Fruit fly (Drosophila melanogaster) whole organism, adult: ENCODE measurements around the gene Sfp33A4.

ENCODE experiments used
- CG11617 ChIP-seq: fragments of 200-800 bp; sonication (Bioruptor generic); optimal IDR thresholded peaks from 2 replicates; lab custom pipeline; 2017; ENCODE audit warnings: mild to moderate bottlenecking, missing biosample characterization, missing genetic modification reagents, missing genetic modification characterization
- CG12768 ChIP-seq: fragments of 200-800 bp; sonication (Bioruptor generic); optimal IDR thresholded peaks from 2 replicates; lab custom pipeline; 2017; ENCODE audit warnings: missing biosample characterization, missing genetic modification characterization, mild to moderate bottlenecking, moderate library complexity, missing genetic modification reagents
- CG14711 ChIP-seq: fragments of 200-800 bp; sonication (Bioruptor generic); optimal IDR thresholded peaks from 2 replicates; lab custom pipeline; 2018; ENCODE audit warnings: missing biosample characterization, mild to moderate bottlenecking, missing genetic modification characterization, moderate library complexity
- CG1620 ChIP-seq: fragments of 200-800 bp; sonication (Bioruptor generic); optimal IDR thresholded peaks from 2 replicates; lab custom pipeline; 2016; ENCODE audit warnings: missing biosample characterization, missing genetic modification characterization
- CG33017 ChIP-seq: fragments of 200-800 bp; sonication (Bioruptor generic); optimal IDR thresholded peaks from 2 replicates; lab custom pipeline; 2018; ENCODE audit warnings: missing biosample characterization, mild to moderate bottlenecking, missing genetic modification characterization, moderate library complexity
- CG5204 ChIP-seq: fragments of 200-800 bp; sonication (Bioruptor generic); optimal IDR thresholded peaks from 2 replicates; lab custom pipeline; 2016; ENCODE audit warnings: missing biosample characterization, missing genetic modification characterization
- CG7045 ChIP-seq: fragments of 200-800 bp; sonication (Bioruptor generic); optimal IDR thresholded peaks from 2 replicates; lab custom pipeline; 2017; ENCODE audit warnings: missing biosample characterization, mild to moderate bottlenecking, missing genetic modification characterization
- CG7101 ChIP-seq: fragments of 200-800 bp; sonication (Bioruptor generic); optimal IDR thresholded peaks from 2 replicates; lab custom pipeline; 2018; ENCODE audit warnings: missing biosample characterization, mild to moderate bottlenecking, missing genetic modification characterization, moderate library complexity
- Clk ChIP-seq: fragments of 200-800 bp; sonication (Bioruptor generic); optimal IDR thresholded peaks from 2 replicates; lab custom pipeline; 2017; ENCODE audit warnings: missing biosample characterization, missing genetic modification characterization
- Crg-1 ChIP-seq: fragments of 200-800 bp; sonication (Bioruptor generic); optimal IDR thresholded peaks from 2 replicates; lab custom pipeline; 2016; ENCODE audit warnings: missing biosample characterization, missing genetic modification characterization
- Hr96 ChIP-seq: fragments of 200-800 bp; sonication (Bioruptor generic); optimal IDR thresholded peaks from 2 replicates; lab custom pipeline; 2016; ENCODE audit warnings: missing biosample characterization, missing genetic modification characterization
- Mnt ChIP-seq: fragments of 200-800 bp; sonication (Bioruptor generic); optimal IDR thresholded peaks from 2 replicates; lab custom pipeline; 2016; ENCODE audit warnings: missing biosample characterization, mild to moderate bottlenecking, missing genetic modification characterization
- bab1 ChIP-seq: fragments of 200-800 bp; sonication (Bioruptor generic); optimal IDR thresholded peaks from 3 replicates; lab custom pipeline; 2019; ENCODE audit warnings: missing biosample characterization, mild to moderate bottlenecking, missing genetic modification characterization, moderate library complexity
- cic ChIP-seq: fragments of 200-800 bp; sonication (Bioruptor generic); optimal IDR thresholded peaks from 2 replicates; lab custom pipeline; 2017; ENCODE audit warnings: missing biosample characterization, mild to moderate bottlenecking, missing genetic modification characterization, moderate library complexity
- cnc ChIP-seq, 2 experiments: fragments of >200 bp; optimal IDR thresholded peaks; 2 replicates each; lab custom pipeline; 2017
- kay ChIP-seq: fragments of 200-800 bp; sonication (Bioruptor generic); peaks from one replicate; lab custom pipeline; 2016; ENCODE audit warnings: missing biosample characterization, missing genetic modification characterization, borderline replicate concordance
- ovo ChIP-seq: fragments of 200-800 bp; sonication (Bioruptor generic); optimal IDR thresholded peaks from 2 replicates; lab custom pipeline; 2016; ENCODE audit warnings: missing biosample characterization, missing genetic modification characterization
- pad ChIP-seq: fragments of 200-800 bp; sonication (Bioruptor generic); optimal IDR thresholded peaks from 3 replicates; lab custom pipeline; 2017; ENCODE audit warnings: missing biosample characterization, missing genetic modification characterization, mild to moderate bottlenecking, moderate library complexity, missing genetic modification reagents
- tj ChIP-seq: fragments of 200-800 bp; sonication (Bioruptor generic); optimal IDR thresholded peaks from 3 replicates; lab custom pipeline; 2017; ENCODE audit warnings: missing biosample characterization, mild to moderate bottlenecking, missing genetic modification characterization, moderate library complexity
- toe ChIP-seq: fragments of 200-800 bp; sonication (Bioruptor generic); optimal IDR thresholded peaks from 2 replicates; lab custom pipeline; 2016; ENCODE audit warnings: missing biosample characterization, missing genetic modification characterization

Gene Sfp33A4

DNA sequence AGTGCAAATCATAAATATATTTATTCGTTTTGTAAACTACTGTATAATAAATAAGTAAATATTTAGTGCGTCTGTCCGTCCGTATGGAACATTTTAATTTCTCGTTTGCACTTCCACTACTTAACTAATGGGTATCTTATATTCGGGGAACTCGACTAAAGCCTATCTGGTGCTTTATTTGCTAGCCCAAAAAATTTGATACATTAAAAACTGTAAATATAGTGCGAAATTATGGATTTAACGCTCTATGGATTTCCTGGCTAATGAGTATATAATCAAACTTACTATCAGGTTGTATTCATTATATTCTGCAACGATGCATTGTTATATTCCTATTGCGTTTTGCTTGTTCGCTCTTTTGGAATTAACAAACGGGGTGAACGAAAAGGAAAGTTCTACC lies at the start of gene Sfp33A4:
Gene Sfp33A4, plus strand, starts transcription at position 301 of the 400 bp plus-strand sequence.
- TF ChIP-seq CG11617 (GFP tag; lab: Kevin White, UChicago): no peak
- no peak for TF ChIP-seq CG14711 (tag; lab: Kevin White, UChicago)
- TF ChIP-seq tj (GFP tag; lab: Kevin White, UChicago): no peak
- TF ChIP-seq kay (GFP tag; lab: Kevin White, UChicago): no peak
- no peak for TF ChIP-seq bab1 (GFP tag; lab: Kevin White, UChicago)
- TF ChIP-seq cic (GFP tag; lab: Kevin White, UChicago): no peak
- no peak for TF ChIP-seq toe (GFP tag; lab: Kevin White, UChicago)

- TF ChIP-seq CG1620 (GFP tag; lab: Kevin White, UChicago) (no peak), cic (GFP tag; lab: Kevin White, UChicago) (no peak), tj (GFP tag; lab: Kevin White, UChicago) (no peak), Hr96 (GFP tag; lab: Kevin White, UChicago) (no peak), Clk (GFP tag; lab: Kevin White, UChicago) (no peak), bab1 (GFP tag; lab: Kevin White, UChicago) (no peak), CG12768 (no peak), CG7045 (no peak), pad (GFP tag; lab: Kevin White, UChicago) (no peak)
These were observed 49.0 kb upstream of the Sfp33A4 start, which contains the start of gene CG14931 for dm6 chr2L:11788034-11788433. TSS of gene CG14931 (plus strand) at chr2L:11788334.

DNA sequence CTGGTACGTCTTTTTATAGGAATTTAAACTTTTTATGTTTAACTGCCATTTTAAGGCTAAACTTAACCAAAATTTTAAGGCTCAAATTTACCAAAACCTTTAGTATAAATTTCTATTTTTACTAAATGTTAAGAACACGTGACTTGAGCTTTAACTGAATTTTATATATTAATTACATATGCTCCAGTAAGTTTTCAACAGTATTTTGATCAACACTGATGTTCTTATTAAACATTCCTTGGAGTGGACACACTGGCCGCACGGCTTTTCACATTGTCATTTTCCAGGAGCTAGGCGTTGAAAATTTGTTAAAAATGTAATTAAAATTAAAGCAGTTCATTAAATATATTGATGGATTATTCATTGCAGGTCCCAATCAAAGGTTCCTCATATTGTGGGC lies 47.4 kb upstream of the Sfp33A4 start, which contains the start of gene CG14932:
Gene CG14932, plus strand, starts transcription at position 230 of the 400 bp plus-strand sequence.
- TF ChIP-seq pad (GFP tag; lab: Kevin White, UChicago): no peak
- no peak for TF ChIP-seq cnc (optimal IDR thresholded peaks at IDR 0.05; lab: Kevin White, UChicago)
- no peak for TF ChIP-seq CG12768
- TF ChIP-seq CG7045: no peak
- no peak for TF ChIP-seq CG1620 (GFP tag; lab: Kevin White, UChicago)
- TF ChIP-seq CG33017 (tag; lab: Kevin White, UChicago): no peak
- TF ChIP-seq Crg-1 (GFP tag; lab: Kevin White, UChicago): no peak
- no peak for TF ChIP-seq CG5204 (GFP tag; lab: Kevin White, UChicago)
- TF ChIP-seq bab1 (GFP tag; lab: Kevin White, UChicago): no peak
- no peak for TF ChIP-seq CG7101
- no peak for TF ChIP-seq cic (GFP tag; lab: Kevin White, UChicago)
- no peak for TF ChIP-seq ovo (GFP tag; lab: Kevin White, UChicago)
- no peak for TF ChIP-seq toe (GFP tag; lab: Kevin White, UChicago)

DNA sequence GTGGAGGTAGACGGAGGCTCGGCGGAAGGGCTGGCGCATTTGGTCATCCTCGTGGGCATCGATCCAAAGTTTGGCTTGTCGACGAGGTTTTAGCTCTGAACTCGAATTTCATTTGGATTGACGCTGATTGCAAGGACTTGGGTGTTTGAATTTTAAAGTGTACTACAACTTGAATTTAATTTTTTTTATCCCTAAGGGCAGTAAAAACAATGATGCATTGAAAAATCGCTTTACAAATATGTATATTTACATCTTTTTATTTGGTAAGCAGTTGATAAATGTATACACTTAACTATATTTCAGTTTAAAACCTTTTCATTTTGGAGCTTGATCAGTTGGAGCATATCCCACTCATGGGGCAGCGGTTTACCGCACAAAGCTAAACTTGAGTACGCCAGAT lies 44.8 kb upstream of the Sfp33A4 start, which contains the start of gene Tsp33B:
Gene Tsp33B, minus strand, starts transcription at position 101 of the 400 bp plus-strand sequence.
- TF ChIP-seq CG33017 (tag; lab: Kevin White, UChicago) (no peak), pad (GFP tag; lab: Kevin White, UChicago) (no peak), kay (GFP tag; lab: Kevin White, UChicago) (no peak), tj (GFP tag; lab: Kevin White, UChicago) (no peak), toe (GFP tag; lab: Kevin White, UChicago) (no peak), cnc (optimal IDR thresholded peaks at IDR 0.05; lab: Kevin White, UChicago) (no peak), Hr96 (GFP tag; lab: Kevin White, UChicago) (no peak), bab1 (GFP tag; lab: Kevin White, UChicago) (no peak), cic (GFP tag; lab: Kevin White, UChicago) (no peak)

DNA sequence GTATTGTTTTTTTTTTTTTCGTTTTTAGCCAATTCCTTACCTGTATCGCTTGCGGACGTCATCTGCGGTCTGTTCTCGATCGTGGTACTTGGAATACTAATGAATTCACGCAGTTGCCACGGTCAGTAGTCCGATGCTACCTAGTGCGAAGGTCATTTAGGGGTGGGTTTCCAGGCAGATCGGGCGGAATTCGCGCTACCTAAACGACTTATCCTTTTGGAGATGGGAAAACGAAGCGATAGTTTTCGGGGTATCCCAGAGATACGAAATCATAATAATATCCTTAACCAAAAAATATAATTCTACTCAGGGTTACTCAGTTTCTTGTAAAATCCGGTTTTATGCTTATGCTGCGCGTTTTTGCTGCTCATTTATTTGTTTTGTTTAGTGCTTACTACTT lies 43.1 kb upstream of the Sfp33A4 start, which contains the start of gene CG14937:
Gene CG14937, minus strand, starts transcription at position 101 of the 400 bp plus-strand sequence.
- TF ChIP-seq CG33017 (tag; lab: Kevin White, UChicago): no peak
- TF ChIP-seq Mnt: no peak
- no peak for TF ChIP-seq cic (GFP tag; lab: Kevin White, UChicago)
- TF ChIP-seq ovo (GFP tag; lab: Kevin White, UChicago): no peak
- no peak for TF ChIP-seq cnc (optimal IDR thresholded peaks at IDR 0.05; lab: Kevin White, UChicago)
- TF ChIP-seq toe (GFP tag; lab: Kevin White, UChicago): no peak
- TF ChIP-seq CG14711 (tag; lab: Kevin White, UChicago): no peak
- no peak for TF ChIP-seq CG1620 (GFP tag; lab: Kevin White, UChicago)
- no peak for TF ChIP-seq bab1 (GFP tag; lab: Kevin White, UChicago)
- no peak for TF ChIP-seq Clk (GFP tag; lab: Kevin White, UChicago)
- TF ChIP-seq Hr96 (GFP tag; lab: Kevin White, UChicago): no peak

DNA sequence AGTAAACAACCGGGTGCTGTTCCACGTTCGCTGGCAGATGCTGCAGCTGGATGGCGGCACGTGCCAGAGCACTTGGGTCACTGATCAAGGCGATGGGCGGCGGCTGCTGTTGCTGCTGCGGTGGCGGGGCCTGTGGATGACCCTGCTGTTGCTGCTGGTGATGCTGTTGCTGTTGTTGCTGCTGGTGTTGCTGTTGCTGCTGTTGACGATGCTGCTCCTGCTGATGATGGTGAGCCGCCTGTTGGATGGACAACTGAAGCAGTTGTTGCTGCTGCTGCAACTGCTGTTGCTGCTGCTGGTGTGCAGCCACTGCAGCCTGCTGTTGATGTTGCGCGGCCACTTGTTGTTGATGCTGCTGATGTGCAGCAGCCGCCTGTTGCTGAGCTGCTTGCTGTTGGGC lies 39.9 kb upstream of the Sfp33A4 start:
- TF ChIP-seq Mnt (no peak), CG1620 (GFP tag; lab: Kevin White, UChicago) (no peak), CG14711 (tag; lab: Kevin White, UChicago) (no peak), Hr96 (GFP tag; lab: Kevin White, UChicago) (no peak), tj (GFP tag; lab: Kevin White, UChicago) (no peak)
